Fruit fly (Drosophila melanogaster) whole organism, embryonic: Measurements from ENCODE around the gene CG32026.

Source experiments
- Aef1 ChIP-seq: fragments of 200-800 bp; sonication (Bioruptor generic); IDR thresholded peaks from 3 replicates; pipeline ENCODE4 v1.3.6; 2022; ENCODE audit warnings: missing biosample characterization, missing genetic modification characterization
- Awh ChIP-seq: fragments of 200-800 bp; sonication (Bioruptor generic); IDR thresholded peaks from 2 replicates; pipeline ENCODE4, ENCODE4 v1.3.6; 2022; ENCODE audit warnings: missing biosample characterization, missing genetic modification characterization
- CG10209 ChIP-seq: fragments of 200-800 bp; sonication (Bioruptor generic); optimal IDR thresholded peaks from 3 replicates; lab custom pipeline; 2017; ENCODE audit warnings: missing biosample characterization, mild to moderate bottlenecking, missing genetic modification characterization, missing genetic modification reagents
- CG10543 ChIP-seq: fragments of 200-800 bp; sonication (Bioruptor generic); optimal IDR thresholded peaks from 3 replicates; lab custom pipeline; 2017; ENCODE audit warnings: missing biosample characterization, mild to moderate bottlenecking, missing genetic modification characterization, moderate library complexity
- CG10654 ChIP-seq: fragments of 200-800 bp; sonication (Bioruptor generic); optimal IDR thresholded peaks from 2 replicates; lab custom pipeline; 2016; ENCODE audit warnings: missing biosample characterization, missing genetic modification characterization
- CG10959 ChIP-seq: fragments of 200-800 bp; sonication (Bioruptor generic); IDR thresholded peaks from 2 replicates; pipeline ENCODE4 v1.3.6; 2022; ENCODE audit warnings: missing biosample characterization, missing genetic modification characterization
- CG11085 ChIP-seq: fragments of 200-800 bp; sonication (Bioruptor generic); IDR thresholded peaks from 2 replicates; pipeline ENCODE4 v1.3.6; 2022; ENCODE audit warnings: missing biosample characterization, missing genetic modification characterization
- CG11247 ChIP-seq: fragments of 200-800 bp; sonication (Bioruptor generic); IDR thresholded peaks from 2 replicates; pipeline ENCODE4 v1.3.6; 2022; ENCODE audit warnings: missing biosample characterization, missing genetic modification characterization
- CG11695 ChIP-seq: fragments of 200-800 bp; sonication (Bioruptor generic); IDR thresholded peaks from 3 replicates; pipeline ENCODE4 v1.3.6; 2022; ENCODE audit warnings: missing biosample characterization, missing genetic modification characterization
- CG12219 ChIP-seq: fragments of 200-800 bp; sonication (Bioruptor generic); optimal IDR thresholded peaks from 3 replicates; lab custom pipeline; 2018; ENCODE audit warnings: missing biosample characterization, mild to moderate bottlenecking, missing genetic modification characterization
- CG12391 ChIP-seq: fragments of 200-800 bp; sonication (Bioruptor generic); optimal IDR thresholded peaks from 3 replicates; lab custom pipeline; 2018; ENCODE audit warnings: missing biosample characterization, mild to moderate bottlenecking, missing genetic modification characterization, moderate library complexity
- CG12659 ChIP-seq: fragments of 200-800 bp; sonication (Bioruptor generic); optimal IDR thresholded peaks from 3 replicates; lab custom pipeline; 2017; ENCODE audit warnings: mild to moderate bottlenecking, missing biosample characterization, missing genetic modification reagents, missing genetic modification characterization
- CG12942 ChIP-seq: fragments of 200-800 bp; sonication (Bioruptor generic); optimal IDR thresholded peaks from 3 replicates; lab custom pipeline; 2016; ENCODE audit warnings: missing biosample characterization, missing genetic modification characterization
- CG16813 ChIP-seq: fragments of 200-800 bp; sonication (Bioruptor generic); IDR thresholded peaks from 3 replicates; pipeline ENCODE4 v1.3.6; 2022; ENCODE audit warnings: missing biosample characterization, missing genetic modification characterization; ENCODE audit not compliant: partially characterized antibody
- CG16863 ChIP-seq: fragments of 200-800 bp; sonication (Bioruptor generic); optimal IDR thresholded peaks from 3 replicates; lab custom pipeline; 2016; ENCODE audit warnings: missing biosample characterization, missing genetic modification characterization
- CG17359 ChIP-seq: fragments of 200-800 bp; sonication (Bioruptor generic); optimal IDR thresholded peaks from 3 replicates; lab custom pipeline; 2018; ENCODE audit warnings: missing biosample characterization, mild to moderate bottlenecking, missing genetic modification characterization, moderate library complexity
- CG18476 ChIP-seq: fragments of 200-800 bp; sonication (Bioruptor generic); optimal IDR thresholded peaks from 2 replicates; lab custom pipeline; 2016; ENCODE audit warnings: missing biosample characterization, mild to moderate bottlenecking, missing genetic modification characterization
- CG18764 ChIP-seq: fragments of 200-800 bp; sonication (Bioruptor generic); optimal IDR thresholded peaks from 3 replicates; lab custom pipeline; 2016; ENCODE audit warnings: missing biosample characterization, missing genetic modification characterization
- CG3838 ChIP-seq: fragments of 200-800 bp; sonication (Bioruptor generic); optimal IDR thresholded peaks from 3 replicates; lab custom pipeline; 2016; ENCODE audit warnings: missing biosample characterization, missing genetic modification characterization
- CG8359 ChIP-seq: fragments of 200-800 bp; sonication (Bioruptor generic); optimal IDR thresholded peaks from 2 replicates; lab custom pipeline; 2017; ENCODE audit warnings: missing biosample characterization, mild to moderate bottlenecking, missing genetic modification characterization, borderline replicate concordance
- CG8924 ChIP-seq: fragments of 200-800 bp; optimal IDR thresholded peaks from 3 replicates; lab custom pipeline; 2019; ENCODE audit warnings: missing biosample characterization, mild to moderate bottlenecking, missing genetic modification characterization, moderate library complexity
- CG9932 ChIP-seq: fragments of 200-800 bp; sonication (Bioruptor generic); IDR thresholded peaks from 2 replicates; pipeline ENCODE4 v1.3.6; 2022; ENCODE audit warnings: missing biosample characterization, missing genetic modification characterization
- Camta ChIP-seq: fragments of 200-800 bp; sonication (Bioruptor generic); optimal IDR thresholded peaks from 2 replicates; lab custom pipeline; 2016; ENCODE audit warnings: missing biosample characterization, missing genetic modification characterization
- Dip2 ChIP-seq: fragments of 200-800 bp; sonication (Bioruptor generic); IDR thresholded peaks from 2 replicates; pipeline ENCODE4 v1.3.6; 2022; ENCODE audit warnings: missing biosample characterization, missing genetic modification characterization
- Dip3 ChIP-seq: fragments of 200-800 bp; sonication (Bioruptor generic); optimal IDR thresholded peaks from 3 replicates; lab custom pipeline; 2016; ENCODE audit warnings: missing biosample characterization, missing genetic modification characterization
- Fer1 ChIP-seq: fragments of 200-800 bp; sonication (Bioruptor generic); optimal IDR thresholded peaks from 2 replicates; lab custom pipeline; 2017; ENCODE audit warnings: missing biosample characterization, mild to moderate bottlenecking, missing genetic modification characterization
- Hey ChIP-seq: fragments of 200-800 bp; sonication (Bioruptor generic); optimal IDR thresholded peaks from 3 replicates; lab custom pipeline; 2018; ENCODE audit warnings: missing biosample characterization, mild to moderate bottlenecking, missing genetic modification characterization
- Kr ChIP-seq: fragments of 200-800 bp; sonication (Bioruptor generic); optimal IDR thresholded peaks from 2 replicates; lab custom pipeline; 2017; ENCODE audit warnings: missing biosample characterization, mild to moderate bottlenecking, missing genetic modification characterization
- Lim3 ChIP-seq: fragments of 200-800 bp; sonication (Bioruptor generic); IDR thresholded peaks from 2 replicates; pipeline ENCODE4 v1.3.6; 2022; ENCODE audit warnings: missing biosample characterization, missing genetic modification characterization
- NC2β ChIP-seq: fragments of 200-800 bp; sonication (Bioruptor generic); optimal IDR thresholded peaks from 2 replicates; lab custom pipeline; 2016; ENCODE audit warnings: missing biosample characterization, missing genetic modification characterization
- Nf-YA ChIP-seq: fragments of 200-800 bp; sonication (Bioruptor generic); IDR thresholded peaks from 2 replicates; pipeline ENCODE4 v1.3.6; 2022; ENCODE audit warnings: missing biosample characterization, missing genetic modification characterization
- Optix ChIP-seq: fragments of 200-800 bp; sonication (Bioruptor generic); IDR thresholded peaks from 3 replicates; pipeline ENCODE4 v1.3.6; 2022; ENCODE audit warnings: missing biosample characterization, missing genetic modification characterization
- Sin3A ChIP-seq: fragments of >200 bp; optimal IDR thresholded peaks from 2 replicates; lab custom pipeline; 2018
- Six4 ChIP-seq: fragments of 200-800 bp; sonication (Bioruptor generic); optimal IDR thresholded peaks from 2 replicates; lab custom pipeline; 2016; ENCODE audit warnings: missing biosample characterization, missing genetic modification characterization
- Sox102F ChIP-seq: fragments of 200-800 bp; sonication (Bioruptor generic); optimal IDR thresholded peaks from 2 replicates; lab custom pipeline; 2018; ENCODE audit warnings: missing biosample characterization, mild to moderate bottlenecking, missing genetic modification characterization, moderate library complexity
- Tbp ChIP-seq: fragments of >200 bp; optimal IDR thresholded peaks from 2 replicates; lab custom pipeline; 2018; ENCODE audit warnings: missing biosample characterization, missing genetic modification characterization
- ac ChIP-seq: fragments of 200-800 bp; sonication (Bioruptor generic); optimal IDR thresholded peaks from 3 replicates; lab custom pipeline; 2017; ENCODE audit warnings: missing biosample characterization, mild to moderate bottlenecking, missing genetic modification characterization
- amos ChIP-seq: fragments of 200-800 bp; sonication (Bioruptor generic); IDR thresholded peaks from 2 replicates; pipeline ENCODE4 v1.3.6; 2022; ENCODE audit warnings: missing biosample characterization, missing genetic modification characterization; ENCODE audit not compliant: partially characterized antibody
- crc ChIP-seq: fragments of 200-800 bp; sonication (Bioruptor generic); optimal IDR thresholded peaks from 2 replicates; lab custom pipeline; 2016; ENCODE audit warnings: missing biosample characterization, missing genetic modification characterization
- dm ChIP-seq: fragments of 200-800 bp; sonication (Bioruptor generic); optimal IDR thresholded peaks from 3 replicates; lab custom pipeline; 2016; ENCODE audit warnings: missing biosample characterization, missing genetic modification characterization
- ftz-f1 ChIP-seq: fragments of 200-800 bp; sonication (Bioruptor generic); optimal IDR thresholded peaks from 2 replicates; lab custom pipeline; 2016; ENCODE audit warnings: missing biosample characterization, missing genetic modification characterization
- gfzf ChIP-seq: fragments of 200-800 bp; sonication (Bioruptor generic); optimal IDR thresholded peaks from 2 replicates; lab custom pipeline; 2016; ENCODE audit warnings: missing biosample characterization, mild to moderate bottlenecking, missing genetic modification characterization, moderate library complexity
- ken ChIP-seq: fragments of 200-800 bp; sonication (Bioruptor generic); IDR thresholded peaks from 3 replicates; pipeline ENCODE4 v1.3.6; 2022; ENCODE audit warnings: missing biosample characterization, missing genetic modification characterization
- kni ChIP-seq: fragments of 200-800 bp; sonication (Bioruptor generic); optimal IDR thresholded peaks from 3 replicates; lab custom pipeline; 2017; ENCODE audit warnings: mild to moderate bottlenecking, missing biosample characterization, missing genetic modification reagents, missing genetic modification characterization
- knrl ChIP-seq: fragments of 200-800 bp; sonication (Bioruptor generic); IDR thresholded peaks from 3 replicates; pipeline ENCODE4 v1.3.6; 2022; ENCODE audit warnings: missing biosample characterization, missing genetic modification characterization; ENCODE audit not compliant: partially characterized antibody
- nerfin-1 ChIP-seq: fragments of 200-800 bp; sonication (Bioruptor generic); optimal IDR thresholded peaks from 3 replicates; lab custom pipeline; 2019; ENCODE audit warnings: missing biosample characterization, mild to moderate bottlenecking, missing genetic modification characterization, moderate library complexity
- otp ChIP-seq: fragments of 200-800 bp; sonication (Bioruptor generic); IDR thresholded peaks from 3 replicates; pipeline ENCODE4, ENCODE4 v1.3.6; 2022; ENCODE audit warnings: missing biosample characterization, missing genetic modification characterization
- prd ChIP-seq, 3 experiments: fragments of >200 bp in 2 of 3; fragments of 200-800 bp in 1 of 3; sonication (Bioruptor generic) in 1 of 3; optimal IDR thresholded peaks in 2 of 3; IDR thresholded peaks in 1 of 3; 2 replicates in 2 of 3; 3 replicates in 1 of 3; pipeline versions ENCODE4 v1.3.6 to Lab custom; 2017 to 2022; ENCODE audit warnings: missing biosample characterization in 1 of 3, missing genetic modification characterization in 1 of 3
- sens ChIP-seq: fragments of 200-800 bp; sonication (Bioruptor generic); peaks from one replicate; lab custom pipeline; 2016; ENCODE audit warnings: missing biosample characterization, missing genetic modification characterization
- slou ChIP-seq: fragments of 200-800 bp; sonication (Bioruptor generic); optimal IDR thresholded peaks from 3 replicates; lab custom pipeline; 2016; ENCODE audit warnings: missing biosample characterization, missing genetic modification characterization
- usp ChIP-seq: fragments of >200 bp; optimal IDR thresholded peaks from 2 replicates; lab custom pipeline; 2017; ENCODE audit warnings: missing biosample characterization, missing genetic modification characterization
- z ChIP-seq: fragments of 200-800 bp; sonication (Bioruptor generic); IDR thresholded peaks from 3 replicates; pipeline ENCODE4 v1.3.6; 2022; ENCODE audit warnings: missing biosample characterization, missing genetic modification characterization

Gene CG32026

DNA sequence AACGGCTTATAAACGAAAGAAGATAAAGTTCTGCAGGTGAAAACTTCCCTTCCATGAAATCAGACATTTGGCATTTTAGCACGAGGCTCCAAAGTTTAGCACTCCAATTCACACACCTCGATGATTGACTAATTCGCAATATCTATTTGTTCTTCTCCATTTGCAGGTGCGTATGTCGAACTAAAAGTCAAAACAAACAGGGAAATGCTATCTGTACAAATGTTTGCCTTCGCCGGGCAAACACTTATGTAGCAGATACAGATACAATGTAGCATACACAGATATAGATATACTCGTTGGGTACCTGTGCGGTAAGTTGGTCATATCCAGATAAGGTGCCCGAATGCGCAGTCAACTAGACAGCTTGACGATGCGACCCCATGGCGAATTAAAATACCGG is 1.4 kb upstream of the CG32026 start (continued):
- TF ChIP-seq Fer1, result peak; percentile 20
- TF ChIP-seq knrl (GFP tag; lab: Robert Waterston, UW), result no peak
- TF ChIP-seq Optix (GFP tag; lab: Robert Waterston, UW), result no peak
- TF ChIP-seq ac (GFP tag; lab: Kevin White, UChicago), result peak; percentile 37
- peak; percentile 20 for TF ChIP-seq CG17359 (tag; lab: Kevin White, UChicago)
- TF ChIP-seq Dip2 (GFP tag; lab: Robert Waterston, UW), result no peak
- no peak for TF ChIP-seq Dip3 (GFP tag; lab: Kevin White, UChicago)
- no peak for TF ChIP-seq Awh (GFP tag; lab: Robert Waterston, UW)
- no peak for TF ChIP-seq CG11247 (GFP tag; lab: Robert Waterston, UW)
- no peak for TF ChIP-seq CG16863 (GFP tag; lab: Kevin White, UChicago)
- peak; percentile 38 for TF ChIP-seq Camta (GFP tag; lab: Kevin White, UChicago)
- TF ChIP-seq Nf-YA, result no peak
- TF ChIP-seq slou (GFP tag; lab: Kevin White, UChicago), result no peak
- peak; percentile 34 for TF ChIP-seq CG8924 (tag; lab: Kevin White, UChicago)
- peak; percentile 41 for TF ChIP-seq CG8359 (GFP tag; lab: Kevin White, UChicago)
- TF ChIP-seq crc (GFP tag; lab: Kevin White, UChicago), result peak; percentile 1
- TF ChIP-seq Lim3, result no peak
- no peak for TF ChIP-seq Aef1 (GFP tag; lab: Robert Waterston, UW)
- TF ChIP-seq prd (optimal IDR thresholded peaks at IDR 0.05; lab: Kevin White, UChicago), result no peak
- no peak for TF ChIP-seq prd (GFP tag; IDR thresholded peaks at IDR 0.05; lab: Robert Waterston, UW)
- TF ChIP-seq CG11695 (GFP tag; lab: Robert Waterston, UW), result 0 out of 3 replicates have a peak, but pooled peaks have one; percentile 14
- TF ChIP-seq CG12659 (GFP tag; lab: Kevin White, UChicago), result no peak
- no peak for TF ChIP-seq kni (GFP tag; lab: Kevin White, UChicago)
- TF ChIP-seq Kr, result peak; percentile 37
- no peak for TF ChIP-seq Hey
- no peak for TF ChIP-seq CG12391
- no peak for TF ChIP-seq Tbp
- no peak for TF ChIP-seq gfzf (GFP tag; lab: Kevin White, UChicago)
- no peak for TF ChIP-seq usp (GFP tag; lab: Kevin White, UChicago)
- TF ChIP-seq CG12942 (GFP tag; lab: Kevin White, UChicago), result no peak
- TF ChIP-seq CG11085 (GFP tag; lab: Robert Waterston, UW), result no peak
- no peak for TF ChIP-seq CG3838 (GFP tag; lab: Kevin White, UChicago)
- TF ChIP-seq CG9932, result no peak
- no peak for TF ChIP-seq CG16813 (GFP tag; lab: Robert Waterston, UW)
- no peak for TF ChIP-seq CG10543 (GFP tag; lab: Kevin White, UChicago)
- TF ChIP-seq otp (GFP tag; lab: Robert Waterston, UW), result 0 out of 3 replicates have a peak, but pooled peaks have one; percentile 18
- TF ChIP-seq NC2β (GFP tag; lab: Kevin White, UChicago), result no peak
- no peak for TF ChIP-seq ftz-f1 (GFP tag; lab: Kevin White, UChicago)
- TF ChIP-seq CG18476, result no peak
- TF ChIP-seq nerfin-1 (tag; lab: Kevin White, UChicago), result peak; percentile 26
- TF ChIP-seq Six4 (GFP tag; lab: Kevin White, UChicago), result no peak
- TF ChIP-seq CG10959, result no peak
- TF ChIP-seq amos (GFP tag; lab: Robert Waterston, UW), result no peak
- no peak for TF ChIP-seq ken (GFP tag; lab: Robert Waterston, UW)
- TF ChIP-seq dm, result no peak
- TF ChIP-seq CG12219 (GFP tag; lab: Kevin White, UChicago), result peak; percentile 61
- TF ChIP-seq z, result no peak
- no peak for TF ChIP-seq Sin3A (lab: Kevin White, UChicago)
- no peak for TF ChIP-seq CG18764 (GFP tag; lab: Kevin White, UChicago)
- TF ChIP-seq CG10209, result peak; percentile 41
- TF ChIP-seq Sox102F (GFP tag; lab: Kevin White, UChicago), result no peak
- no peak for TF ChIP-seq CG10654
- TF ChIP-seq sens (GFP tag; lab: Kevin White, UChicago), result peak; percentile 48
